Fruit fly (Drosophila melanogaster) whole organism, embryonic: ENCODE measurements around the gene CG8176.

ENCODE experiments used
- ATbp ChIP-seq: fragments of 200-800 bp; sonication (Bioruptor generic); optimal IDR thresholded peaks from 2 replicates; lab custom pipeline; 2017; ENCODE audit warnings: missing biosample characterization, mild to moderate bottlenecking, missing genetic modification characterization, missing genetic modification reagents
- Asciz ChIP-seq: fragments of 200-800 bp; sonication (Bioruptor generic); optimal IDR thresholded peaks from 2 replicates; lab custom pipeline; 2017; ENCODE audit warnings: missing biosample characterization, mild to moderate bottlenecking, missing genetic modification characterization, missing genetic modification reagents
- BtbVII ChIP-seq: fragments of 200-800 bp; sonication (Bioruptor generic); optimal IDR thresholded peaks from 3 replicates; lab custom pipeline; 2017; ENCODE audit warnings: missing biosample characterization, mild to moderate bottlenecking, missing genetic modification characterization
- CG12071 ChIP-seq: fragments of 200-800 bp; sonication (Bioruptor generic); optimal IDR thresholded peaks from 3 replicates; lab custom pipeline; 2018; ENCODE audit warnings: missing biosample characterization, mild to moderate bottlenecking, missing genetic modification characterization
- CG12219 ChIP-seq: fragments of 200-800 bp; sonication (Bioruptor generic); optimal IDR thresholded peaks from 3 replicates; lab custom pipeline; 2018; ENCODE audit warnings: missing biosample characterization, mild to moderate bottlenecking, missing genetic modification characterization
- CG17359 ChIP-seq: fragments of 200-800 bp; sonication (Bioruptor generic); optimal IDR thresholded peaks from 3 replicates; lab custom pipeline; 2018; ENCODE audit warnings: missing biosample characterization, mild to moderate bottlenecking, missing genetic modification characterization, moderate library complexity
- CG17385 ChIP-seq: fragments of 200-800 bp; sonication (Bioruptor generic); optimal IDR thresholded peaks from 3 replicates; lab custom pipeline; 2018; ENCODE audit warnings: missing biosample characterization, mild to moderate bottlenecking, missing genetic modification characterization
- CG17568 ChIP-seq: fragments of 200-800 bp; sonication (Bioruptor generic); optimal IDR thresholded peaks from 2 replicates; lab custom pipeline; 2018; ENCODE audit warnings: missing biosample characterization, mild to moderate bottlenecking, missing genetic modification characterization, moderate library complexity
- CG2120 ChIP-seq: fragments of 200-800 bp; sonication (Bioruptor generic); optimal IDR thresholded peaks from 3 replicates; lab custom pipeline; 2016; ENCODE audit warnings: missing biosample characterization, missing genetic modification characterization
- CG2199 ChIP-seq: fragments of 200-800 bp; sonication (Bioruptor generic); IDR thresholded peaks from 3 replicates; pipeline ENCODE4 v1.3.6; 2022; ENCODE audit warnings: missing biosample characterization, missing genetic modification characterization
- CG2678 ChIP-seq: fragments of 200-800 bp; sonication (Bioruptor generic); optimal IDR thresholded peaks from 3 replicates; lab custom pipeline; 2019; ENCODE audit warnings: missing biosample characterization, mild to moderate bottlenecking, missing genetic modification characterization, moderate library complexity
- CG31224 ChIP-seq: fragments of 200-800 bp; sonication (Bioruptor generic); IDR thresholded peaks from 2 replicates; pipeline ENCODE4 v1.3.6; 2022; ENCODE audit warnings: missing biosample characterization, missing genetic modification characterization
- CG3281 ChIP-seq: fragments of 200-800 bp; sonication (Bioruptor generic); optimal IDR thresholded peaks from 3 replicates; lab custom pipeline; 2017; ENCODE audit warnings: missing biosample characterization, mild to moderate bottlenecking, missing genetic modification characterization
- CG34376 ChIP-seq: fragments of 200-800 bp; sonication (Bioruptor generic); optimal IDR thresholded peaks from 2 replicates; lab custom pipeline; 2018; ENCODE audit warnings: missing biosample characterization, mild to moderate bottlenecking, missing genetic modification characterization
- CG4282 ChIP-seq: fragments of 200-800 bp; sonication (Bioruptor generic); optimal IDR thresholded peaks from 2 replicates; lab custom pipeline; 2016; ENCODE audit warnings: missing biosample characterization, missing genetic modification characterization
- CG4328 ChIP-seq: fragments of 200-800 bp; sonication (Bioruptor generic); optimal IDR thresholded peaks from 3 replicates; lab custom pipeline; 2017; ENCODE audit warnings: missing biosample characterization, missing genetic modification reagents, missing genetic modification characterization
- CG4404 ChIP-seq: fragments of 200-800 bp; sonication (Bioruptor generic); IDR thresholded peaks from 2 replicates; pipeline ENCODE4 v1.3.6; 2022; ENCODE audit warnings: missing biosample characterization, missing genetic modification characterization
- CG6854 ChIP-seq: fragments of 200-800 bp; sonication (Bioruptor generic); optimal IDR thresholded peaks from 3 replicates; lab custom pipeline; 2017; ENCODE audit warnings: missing biosample characterization, mild to moderate bottlenecking, missing genetic modification characterization
- Dek ChIP-seq: fragments of 200-800 bp; sonication (Bioruptor generic); optimal IDR thresholded peaks from 3 replicates; lab custom pipeline; 2019; ENCODE audit warnings: missing biosample characterization, mild to moderate bottlenecking, missing genetic modification characterization, moderate library complexity
- Ets65A ChIP-seq: fragments of 200-800 bp; sonication (Bioruptor generic); peaks from one replicate; lab custom pipeline; 2016; ENCODE audit warnings: missing biosample characterization, missing genetic modification characterization
- Fer1 ChIP-seq: fragments of 200-800 bp; sonication (Bioruptor generic); optimal IDR thresholded peaks from 2 replicates; lab custom pipeline; 2017; ENCODE audit warnings: missing biosample characterization, mild to moderate bottlenecking, missing genetic modification characterization
- Gug ChIP-seq: fragments of 200-800 bp; sonication (Bioruptor generic); IDR thresholded peaks from 4 replicates; pipeline ENCODE4 v1.3.6; 2022; ENCODE audit warnings: missing biosample characterization, missing genetic modification characterization
- Med ChIP-seq: fragments of 200-800 bp; sonication (Bioruptor generic); peaks from one replicate; lab custom pipeline; 2016; ENCODE audit warnings: missing biosample characterization, missing genetic modification characterization, mild to moderate bottlenecking, inconsistent platforms, moderate library complexity
- Nf-YB ChIP-seq: fragments of 200-800 bp; sonication (Bioruptor generic); optimal IDR thresholded peaks from 3 replicates; lab custom pipeline; 2019; ENCODE audit warnings: missing biosample characterization, mild to moderate bottlenecking, missing genetic modification characterization, moderate library complexity
- NfI ChIP-seq: fragments of 200-800 bp; sonication (Bioruptor generic); optimal IDR thresholded peaks from 3 replicates; lab custom pipeline; 2018; ENCODE audit warnings: missing biosample characterization, mild to moderate bottlenecking, missing genetic modification characterization, moderate library complexity
- PHDP ChIP-seq: fragments of 200-800 bp; sonication (Bioruptor generic); optimal IDR thresholded peaks from 3 replicates; lab custom pipeline; 2018; ENCODE audit warnings: missing biosample characterization, mild to moderate bottlenecking, missing genetic modification characterization, moderate library complexity
- Pdp1 ChIP-seq, 2 experiments: fragments of 200-800 bp; sonication (Bioruptor generic); optimal IDR thresholded peaks; 3 replicates each; lab custom pipeline; 2016; ENCODE audit warnings: missing biosample characterization in 2 of 2, missing genetic modification characterization in 2 of 2, mild to moderate bottlenecking in 1 of 2, moderate library complexity in 1 of 2
- Sox100B ChIP-seq: fragments of 200-800 bp; sonication (Bioruptor generic); optimal IDR thresholded peaks from 3 replicates; lab custom pipeline; 2018; ENCODE audit warnings: missing biosample characterization, mild to moderate bottlenecking, missing genetic modification characterization
- Spps ChIP-seq: fragments of 200-800 bp; sonication (Bioruptor generic); optimal IDR thresholded peaks from 2 replicates; lab custom pipeline; 2018; ENCODE audit warnings: missing biosample characterization, mild to moderate bottlenecking, missing genetic modification characterization
- cg ChIP-seq: fragments of 200-800 bp; sonication (Bioruptor generic); optimal IDR thresholded peaks from 3 replicates; lab custom pipeline; 2019; ENCODE audit warnings: missing biosample characterization, mild to moderate bottlenecking, missing genetic modification characterization, moderate library complexity
- chinmo ChIP-seq: fragments of 200-800 bp; sonication (Bioruptor generic); IDR thresholded peaks from 4 replicates; pipeline ENCODE4 v1.3.6; 2022; ENCODE audit warnings: missing biosample characterization, missing genetic modification characterization; ENCODE audit not compliant: partially characterized antibody
- cwo ChIP-seq: fragments of 200-800 bp; sonication (Bioruptor generic); optimal IDR thresholded peaks from 3 replicates; lab custom pipeline; 2017; ENCODE audit warnings: missing biosample characterization, missing genetic modification characterization, mild to moderate bottlenecking, moderate library complexity, missing genetic modification reagents
- fd64A ChIP-seq: fragments of 200-800 bp; sonication (Bioruptor generic); optimal IDR thresholded peaks from 3 replicates; lab custom pipeline; 2018; ENCODE audit warnings: missing biosample characterization, mild to moderate bottlenecking, missing genetic modification characterization
- fu2 ChIP-seq: fragments of 200-800 bp; sonication (Bioruptor generic); optimal IDR thresholded peaks from 2 replicates; lab custom pipeline; 2016; ENCODE audit warnings: missing biosample characterization, missing genetic modification characterization
- kni ChIP-seq: fragments of 200-800 bp; sonication (Bioruptor generic); optimal IDR thresholded peaks from 3 replicates; lab custom pipeline; 2017; ENCODE audit warnings: mild to moderate bottlenecking, missing biosample characterization, missing genetic modification reagents, missing genetic modification characterization
- lab ChIP-seq: fragments of 200-800 bp; sonication (Bioruptor generic); optimal IDR thresholded peaks from 3 replicates; lab custom pipeline; 2017; ENCODE audit warnings: missing biosample characterization, missing genetic modification characterization, mild to moderate bottlenecking, moderate library complexity, missing genetic modification reagents
- nerfin-1 ChIP-seq: fragments of 200-800 bp; sonication (Bioruptor generic); optimal IDR thresholded peaks from 3 replicates; lab custom pipeline; 2019; ENCODE audit warnings: missing biosample characterization, mild to moderate bottlenecking, missing genetic modification characterization, moderate library complexity
- pho ChIP-seq: fragments of 200-800 bp; sonication (Bioruptor generic); optimal IDR thresholded peaks from 2 replicates; lab custom pipeline; 2016; ENCODE audit warnings: missing biosample characterization, missing genetic modification characterization
- ranshi ChIP-seq: fragments of 200-800 bp; sonication (Bioruptor generic); IDR thresholded peaks from 2 replicates; pipeline ENCODE4 v1.3.6; 2022; ENCODE audit warnings: missing biosample characterization, missing genetic modification characterization
- run ChIP-seq: fragments of 200-800 bp; sonication (Bioruptor generic); optimal IDR thresholded peaks from 3 replicates; lab custom pipeline; 2018; ENCODE audit warnings: missing biosample characterization, mild to moderate bottlenecking, missing genetic modification characterization
- sd ChIP-seq: fragments of 200-800 bp; sonication (Bioruptor generic); optimal IDR thresholded peaks from 3 replicates; lab custom pipeline; 2018; ENCODE audit warnings: missing biosample characterization, mild to moderate bottlenecking, missing genetic modification characterization, moderate library complexity
- sens ChIP-seq: fragments of 200-800 bp; sonication (Bioruptor generic); peaks from one replicate; lab custom pipeline; 2016; ENCODE audit warnings: missing biosample characterization, missing genetic modification characterization
- sim ChIP-seq: fragments of 200-800 bp; sonication (Bioruptor generic); IDR thresholded peaks from 2 replicates; pipeline ENCODE4 v1.3.6; 2022; ENCODE audit warnings: missing biosample characterization, missing genetic modification characterization
- slbo ChIP-seq: fragments of 200-800 bp; sonication (Bioruptor generic); IDR thresholded peaks from 2 replicates; pipeline ENCODE4 v1.3.6; 2022; ENCODE audit warnings: missing biosample characterization, missing genetic modification characterization
- sug ChIP-seq: fragments of 200-800 bp; optimal IDR thresholded peaks from 2 replicates; lab custom pipeline; 2019; ENCODE audit warnings: missing biosample characterization, mild to moderate bottlenecking, missing genetic modification characterization, moderate library complexity

The CG8176 gene

dm6 chr3R:9529387-9529897 lies 13.6 kb downstream of the CG8176 start (continued):
- TF ChIP-seq Spps (tag; lab: Kevin White, UChicago) (no peak), nerfin-1 (tag; lab: Kevin White, UChicago) (no peak), CG34376 (GFP tag; lab: Kevin White, UChicago) (peak; percentile 37), CG2199 (GFP tag; lab: Robert Waterston, UW) (peak; percentile 81; the same call in 2 of the 3 replicates), pho (GFP tag; lab: Kevin White, UChicago) (peak; percentile 15), Fer1 (GFP tag; lab: Kevin White, UChicago) (peak; percentile 19), CG2120 (GFP tag; lab: Kevin White, UChicago) (peak; percentile 51), CG6854 (GFP tag; lab: Kevin White, UChicago) (peak; percentile 17), BtbVII (GFP tag; lab: Kevin White, UChicago) (peak; percentile 18), Asciz (no peak), cwo (GFP tag; lab: Kevin White, UChicago) (peak; percentile 73), CG31224 (GFP tag; lab: Robert Waterston, UW) (no peak)

dm6 chr3R:9529913-9530312 lies 14.1 kb downstream of the CG8176 start:
- TF ChIP-seq cwo (GFP tag; lab: Kevin White, UChicago): peak; percentile 51
- TF ChIP-seq sens: peak; percentile 37
- no peak for TF ChIP-seq CG4328
- TF ChIP-seq Pdp1 (GFP tag; optimal IDR thresholded peaks at IDR 0.05; lab: Kevin White, UChicago): peak in 1 of 2 experiments; percentile 60
- no peak for TF ChIP-seq Gug (GFP tag; lab: Robert Waterston, UW)
- peak; percentile 36 for TF ChIP-seq fd64A (GFP tag; lab: Kevin White, UChicago)
- 0 out of 4 replicates have a peak, but pooled peaks have one; percentile 32 for TF ChIP-seq chinmo (GFP tag; lab: Robert Waterston, UW)
- TF ChIP-seq CG4282 (GFP tag; lab: Kevin White, UChicago): no peak
- TF ChIP-seq CG3281: peak; percentile 7
- peak; percentile 5 for TF ChIP-seq sd
- TF ChIP-seq fu2 (GFP tag; lab: Kevin White, UChicago): no peak
- peak; percentile 14 for TF ChIP-seq Nf-YB (GFP tag; lab: Kevin White, UChicago)
- peak; percentile 74 for TF ChIP-seq Med
- peak; percentile 30 for TF ChIP-seq Asciz
- peak; percentile 8 for TF ChIP-seq CG2678 (tag; lab: Kevin White, UChicago)
- peak; percentile 3 for TF ChIP-seq Dek (tag; lab: Kevin White, UChicago)
- TF ChIP-seq Spps (tag; lab: Kevin White, UChicago): peak; percentile 1
- peak; percentile 12 for TF ChIP-seq CG12219
- TF ChIP-seq ATbp (GFP tag; lab: Kevin White, UChicago): peak; percentile 32
- TF ChIP-seq sim (GFP tag; lab: Robert Waterston, UW): no peak
- no peak for TF ChIP-seq ranshi (GFP tag; lab: Robert Waterston, UW)
- TF ChIP-seq CG17568 (GFP tag; lab: Kevin White, UChicago): peak; percentile 37
- peak; percentile 2 for TF ChIP-seq Sox100B (GFP tag; lab: Kevin White, UChicago)
- TF ChIP-seq lab (GFP tag; lab: Kevin White, UChicago): peak; percentile 6
- TF ChIP-seq cg (GFP tag; lab: Kevin White, UChicago): peak; percentile 15
- peak; percentile 16 for TF ChIP-seq CG17385 (GFP tag; lab: Kevin White, UChicago)
- TF ChIP-seq sug: peak; percentile 5
- TF ChIP-seq NfI (GFP tag; lab: Kevin White, UChicago): peak; percentile 10
- TF ChIP-seq CG12071: peak; percentile 55
- no peak for TF ChIP-seq slbo (GFP tag; lab: Robert Waterston, UW)
- peak; percentile 34 for TF ChIP-seq run (tag; lab: Kevin White, UChicago)
- peak; percentile 80 for TF ChIP-seq Ets65A (GFP tag; lab: Kevin White, UChicago)
- peak; percentile 26 for TF ChIP-seq kni (GFP tag; lab: Kevin White, UChicago)
- peak; percentile 14 for TF ChIP-seq CG17359 (tag; lab: Kevin White, UChicago)
- peak; percentile 1 for TF ChIP-seq PHDP (tag; lab: Kevin White, UChicago)
- no peak for TF ChIP-seq CG4404 (GFP tag; lab: Robert Waterston, UW)
